Fruit fly (Drosophila melanogaster): ENCODE data around the gene Gr39b.

Gr39b gene

dm6 chr2L:21341706-21342105 is 27.8 kb downstream of the Gr39b start:
- TF ChIP-seq Jra (GFP tag; optimal IDR thresholded peaks at IDR 0.05) (no peak), dl (GFP tag; optimal IDR thresholded peaks at IDR 0.05; ENCODE audit: insufficient read depth in 1 of 2, partially characterized antibody in 2 of 2) (no peak), rgr (GFP tag; optimal IDR thresholded peaks at IDR 0.05) (no peak), pan (optimal IDR thresholded peaks at IDR 0.05) (no peak), psq (GFP tag; optimal IDR thresholded peaks at IDR 0.05) (no peak), br (GFP tag; optimal IDR thresholded peaks at IDR 0.05) (no peak), lola (GFP tag; optimal IDR thresholded peaks at IDR 0.05) (no peak), dsf (GFP tag; optimal IDR thresholded peaks at IDR 0.05; ENCODE audit: borderline replicate concordance) (no peak), brk (GFP tag; optimal IDR thresholded peaks at IDR 0.05) (no peak), Hr78 (GFP tag; optimal IDR thresholded peaks at IDR 0.05) (no peak), CG9705 (GFP tag; optimal IDR thresholded peaks at IDR 0.05) (no peak)

dm6 chr2L:21331502-21331901 is 38.0 kb downstream of the Gr39b start, which contains the start of gene dimm:
dimm (plus strand) TSS chr2L:21331756.
- TF ChIP-seq Rel (GFP tag; optimal IDR thresholded peaks at IDR 0.05) (no peak), Rel (tag; optimal IDR thresholded peaks at IDR 0.05) (no peak)

dm6 chr2L:21330823-21331222 is 38.7 kb downstream of the Gr39b start:
- no peak for TF ChIP-seq Abd-B (GFP tag; optimal IDR thresholded peaks at IDR 0.05)
- TF ChIP-seq woc (GFP tag; optimal IDR thresholded peaks at IDR 0.05), result peak; percentile 8
- TF ChIP-seq Hr78 (GFP tag; optimal IDR thresholded peaks at IDR 0.05), result no peak
- no peak for TF ChIP-seq CG9705 (GFP tag; optimal IDR thresholded peaks at IDR 0.05)
- no peak for TF ChIP-seq h (GFP tag; optimal IDR thresholded peaks at IDR 0.05)
- TF ChIP-seq psq (GFP tag; optimal IDR thresholded peaks at IDR 0.05), result no peak
- no peak for TF ChIP-seq dl (GFP tag; optimal IDR thresholded peaks at IDR 0.05; ENCODE audit: insufficient read depth in 1 of 2, partially characterized antibody in 2 of 2)

dm6 chr2L:21329353-21329752 is 40.2 kb downstream of the Gr39b start:
- no peak for TF ChIP-seq lola (GFP tag; optimal IDR thresholded peaks at IDR 0.05)
- TF ChIP-seq Dfd (GFP tag; optimal IDR thresholded peaks at IDR 0.05), result no peak
- TF ChIP-seq foxo (GFP tag; optimal IDR thresholded peaks at IDR 0.05), result no peak
- TF ChIP-seq psq (GFP tag; optimal IDR thresholded peaks at IDR 0.05), result no peak
- no peak for TF ChIP-seq h (GFP tag; optimal IDR thresholded peaks at IDR 0.05)
- no peak for TF ChIP-seq CrebA (GFP tag; optimal IDR thresholded peaks at IDR 0.05; ENCODE audit: borderline replicate concordance)
- no peak for TF ChIP-seq dsf (GFP tag; optimal IDR thresholded peaks at IDR 0.05; ENCODE audit: borderline replicate concordance)
- TF ChIP-seq Abd-B (GFP tag; optimal IDR thresholded peaks at IDR 0.05), result no peak
- TF ChIP-seq N (GFP tag; optimal IDR thresholded peaks at IDR 0.05), result no peak
- no peak for TF ChIP-seq Jra (GFP tag; optimal IDR thresholded peaks at IDR 0.05)
- no peak for TF ChIP-seq sv (GFP tag; optimal IDR thresholded peaks at IDR 0.05)
- no peak for TF ChIP-seq tai (GFP tag; optimal IDR thresholded peaks at IDR 0.05)
- no peak for TF ChIP-seq Vsx2 (GFP tag; optimal IDR thresholded peaks at IDR 0.05; ENCODE audit: partially characterized antibody)
- no peak for TF ChIP-seq pan (optimal IDR thresholded peaks at IDR 0.05)
- no peak for TF ChIP-seq brk (GFP tag; optimal IDR thresholded peaks at IDR 0.05)
- TF ChIP-seq fru (GFP tag; optimal IDR thresholded peaks at IDR 0.05), result no peak
- TF ChIP-seq sage (GFP tag; optimal IDR thresholded peaks at IDR 0.05), result no peak
- no peak for TF ChIP-seq CG9705 (GFP tag; optimal IDR thresholded peaks at IDR 0.05)

dm6 chr2L:21324438-21324890 is 45.0 kb downstream of the Gr39b start:
- no peak for TF ChIP-seq h (GFP tag; optimal IDR thresholded peaks at IDR 0.05)

dm6 chr2L:21322161-21322560 is 47.3 kb downstream of the Gr39b start:
- TF ChIP-seq jim (GFP tag; optimal IDR thresholded peaks at IDR 0.05), result no peak
- TF ChIP-seq Rel (GFP tag; optimal IDR thresholded peaks at IDR 0.05), result no peak
- no peak for TF ChIP-seq Rel (tag; optimal IDR thresholded peaks at IDR 0.05)
- no peak for TF ChIP-seq lola (GFP tag; optimal IDR thresholded peaks at IDR 0.05)
- TF ChIP-seq sv (GFP tag; optimal IDR thresholded peaks at IDR 0.05), result no peak
